Fruit fly (Drosophila melanogaster) S2 (cell line): Measurements from ENCODE around the gene Vta1.

ENCODE experiments used
- CG8478 ChIP-seq: fragments of >200 bp; optimal IDR thresholded peaks from 2 replicates; lab custom pipeline; 2018
- CTCF ChIP-seq, 2 experiments: fragments of >200 bp; optimal IDR thresholded peaks; 2 replicates each; lab custom pipeline; 2018

DNA sequence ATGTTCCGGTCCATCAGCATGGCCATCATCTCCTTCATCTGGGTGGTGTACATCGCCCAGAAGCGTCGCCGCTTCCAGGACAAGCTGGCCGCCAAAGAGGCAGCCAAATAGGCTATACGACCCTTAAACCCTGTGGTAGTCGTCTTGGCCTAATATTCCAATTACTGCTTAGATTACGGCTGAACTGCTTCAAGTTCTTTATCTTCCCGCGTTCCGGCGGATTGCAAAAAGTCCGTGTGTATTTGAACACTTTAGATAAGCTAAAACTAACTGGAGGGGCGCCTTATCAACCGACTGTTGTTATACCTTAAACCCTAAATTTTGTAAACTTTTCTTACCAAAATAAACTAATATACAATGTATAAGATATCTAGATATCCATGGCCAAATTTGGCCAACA, 1.1 kb upstream of the Vta1 start:
- no peak for TF ChIP-seq CG8478
- TF ChIP-seq CTCF (optimal IDR thresholded peaks at IDR 0.05; lab: Kevin White, UChicago) = no peak
